Fruit fly (Drosophila melanogaster): Measurements from ENCODE around the gene Epg5.

DNA sequence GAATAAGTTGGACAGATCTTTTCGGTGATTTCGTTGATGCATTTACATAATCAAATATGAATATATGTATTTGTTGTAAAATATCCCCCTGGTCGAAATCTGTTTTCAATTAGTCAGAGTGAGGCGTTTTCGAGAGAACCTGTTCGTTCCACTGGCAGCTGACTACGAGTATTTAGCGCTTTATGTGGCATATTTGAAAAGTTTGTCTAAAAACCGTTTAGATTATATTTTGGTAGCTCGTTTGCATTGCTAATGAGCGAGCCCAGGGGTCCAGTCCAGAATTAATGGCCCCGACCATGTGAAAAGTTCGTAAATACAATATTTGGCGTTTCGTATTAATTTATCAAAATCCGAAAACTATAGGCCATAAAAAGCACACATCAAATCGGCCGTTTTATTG lies 35.4 kb upstream of the Epg5 start:
- TF ChIP-seq Dip2 (GFP tag; IDR thresholded peaks at IDR 0.05) (no peak), sima (GFP tag; optimal IDR thresholded peaks at IDR 0.05) (no peak), CG1603 (tag; optimal IDR thresholded peaks at IDR 0.05) (no peak), CG30431 (GFP tag; optimal IDR thresholded peaks at IDR 0.05) (no peak), sob (GFP tag; IDR thresholded peaks at IDR 0.05) (no peak), sna (GFP tag; IDR thresholded peaks at IDR 0.05; ENCODE audit: partially characterized antibody) (no peak), CG15601 (tag; optimal IDR thresholded peaks at IDR 0.05) (no peak)

Measured in whole organism, embryonic.